Worm (Caenorhabditis elegans): ENCODE results near the gene nlf-1.
A peak's percentile ranks its signal among the peaks of the same experiment; 100 is the strongest.

The nlf-1 gene

DNA sequence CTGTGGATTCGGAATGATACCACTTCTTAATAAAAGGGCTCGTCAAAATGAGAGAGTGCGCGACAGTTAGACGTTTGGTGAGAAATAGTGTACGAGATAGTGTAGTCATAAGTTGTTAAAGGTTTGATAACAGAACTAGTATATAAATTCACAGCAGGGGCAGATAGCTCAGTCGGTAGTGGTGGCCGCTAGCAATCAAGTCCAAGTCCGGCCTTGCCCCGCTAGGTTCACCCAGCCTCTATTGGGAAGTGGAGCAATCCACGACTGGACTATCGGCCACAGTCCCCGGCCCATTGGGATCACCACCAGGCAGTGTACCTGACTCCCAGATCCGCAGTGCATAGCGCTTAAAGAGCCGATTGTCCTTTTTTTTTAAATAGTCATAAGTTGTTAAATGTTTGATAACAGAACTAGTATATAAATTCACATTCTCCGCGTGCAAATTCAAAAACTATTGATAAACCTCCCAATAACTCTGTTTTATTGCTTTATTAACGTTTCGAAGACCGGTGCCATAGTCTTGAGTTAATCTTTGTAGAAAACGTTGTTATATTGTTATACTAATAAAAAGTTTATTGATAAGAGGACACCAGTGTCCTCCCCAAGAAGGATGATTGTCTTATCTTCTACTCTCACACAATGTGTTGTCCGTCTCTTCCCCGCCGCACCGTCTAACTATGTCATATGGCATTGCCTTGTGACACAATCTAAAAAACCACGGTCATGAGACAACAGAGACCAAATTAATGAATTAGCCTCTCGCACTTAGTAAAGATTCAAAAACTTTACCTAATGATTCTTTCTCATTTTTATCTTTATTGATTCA lies 6.5 kb downstream of the nlf-1 start (continued):
- TF ChIP-seq B0035.1 (tag; optimal IDR thresholded peaks at IDR 0.05) (peak; percentile 2), mcd-1 (GFP tag; IDR thresholded peaks at IDR 0.05) (peak; percentile 52; the same call in 1 of the 2 replicates)

DNA sequence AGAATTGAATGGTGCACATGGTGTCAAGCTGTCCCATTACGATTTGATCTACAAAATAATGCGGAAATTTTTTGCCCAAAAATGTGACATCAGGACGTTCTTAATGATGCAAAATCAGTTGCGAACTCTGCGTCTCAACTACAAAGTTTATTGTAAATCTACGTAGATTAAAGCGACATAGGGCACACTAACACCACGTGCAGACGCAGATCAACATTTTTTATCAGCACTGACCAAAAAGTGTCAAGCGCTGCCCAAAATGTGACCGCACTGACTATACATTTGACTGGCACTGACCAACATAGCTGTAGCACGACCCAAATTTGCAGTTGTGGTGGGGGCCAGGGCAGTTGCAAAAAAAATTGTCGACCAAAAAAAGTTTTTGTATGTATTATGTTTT lies 7.9 kb downstream of the nlf-1 start:
- TF ChIP-seq ceh-58 (GFP tag; IDR thresholded peaks at IDR 0.05) (0 out of 2 replicates have a peak, but pooled peaks have one; percentile 22), ztf-6 (GFP tag; IDR thresholded peaks at IDR 0.05) (no peak), nhr-80 (tag; optimal IDR thresholded peaks at IDR 0.05) (peak; percentile 48)

DNA sequence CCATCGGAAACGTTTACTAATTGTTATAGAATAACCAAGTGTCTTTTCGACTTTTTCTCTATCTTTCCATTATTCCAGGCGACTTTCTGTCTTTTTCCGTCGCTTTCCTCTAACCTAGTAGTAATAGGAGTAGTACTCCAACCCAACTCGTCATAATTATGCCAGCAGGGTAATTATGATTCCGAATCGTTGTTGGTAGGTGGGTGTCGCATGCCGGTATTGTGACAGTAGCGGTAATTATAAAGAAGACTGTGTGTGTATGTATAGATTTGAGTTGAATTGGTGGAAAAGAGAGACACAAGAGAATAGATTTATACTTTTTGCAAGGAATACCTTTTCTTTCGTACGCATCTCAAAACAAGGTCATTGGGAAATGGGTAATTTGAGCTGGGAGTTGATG lies 12.3 kb downstream of the nlf-1 start:
- TF ChIP-seq B0261.1 (tag; optimal IDR thresholded peaks at IDR 0.05), result no peak

DNA sequence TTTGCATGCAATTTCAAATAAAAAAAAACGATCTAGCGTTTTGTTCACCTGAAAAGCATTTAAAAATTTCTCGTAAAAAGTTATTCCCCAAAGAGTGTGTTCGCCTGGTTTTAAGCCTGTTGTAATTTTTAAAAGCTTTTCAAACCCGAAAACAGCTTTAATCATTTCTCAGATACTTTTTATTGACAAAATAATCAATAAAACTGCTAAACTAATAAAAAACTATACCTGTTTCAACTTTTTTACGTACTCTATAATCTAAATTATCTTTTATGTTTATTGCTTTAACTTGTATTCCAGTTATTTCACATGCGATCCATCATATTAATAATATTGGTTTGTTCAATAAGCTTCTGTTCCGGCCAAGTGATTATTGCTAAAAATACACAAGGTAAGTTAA lies 13.3 kb downstream of the nlf-1 start, which contains the start of gene cutl-21:
Gene cutl-21, plus strand, starts transcription at position 301 of the 400 bp plus-strand sequence.
- TF ChIP-seq pha-4 (tag; optimal IDR thresholded peaks at IDR 0.05) (no peak), cebp-2 (GFP tag; IDR thresholded peaks at IDR 0.05) (no peak), madf-10 (tag; optimal IDR thresholded peaks at IDR 0.05) (no peak), mxl-1 (tag; optimal IDR thresholded peaks at IDR 0.05) (no peak), zim-3 (tag; optimal IDR thresholded peaks at IDR 0.05) (no peak), ztf-28 (GFP tag; IDR thresholded peaks at IDR 0.05) (no peak), D2030.7 (GFP tag; IDR thresholded peaks at IDR 0.05) (no peak), hlh-26 (GFP tag; conservative IDR thresholded peaks at IDR 0.05) (no peak), aptf-2 (GFP tag; conservative IDR thresholded peaks at IDR 0.05) (no peak), hmg-20 (GFP tag; IDR thresholded peaks at IDR 0.05) (no peak), fkh-3 (tag; optimal IDR thresholded peaks at IDR 0.05) (no peak), nhr-80 (tag; optimal IDR thresholded peaks at IDR 0.05) (no peak), rpc-1 (optimal IDR thresholded peaks at IDR 0.05) (no peak), rpc-1 (tag; optimal IDR thresholded peaks at IDR 0.05) (no peak), nfya-1 (tag; optimal IDR thresholded peaks at IDR 0.05; ENCODE audit: borderline replicate concordance, insufficient read depth) (no peak), K11D2.4 (GFP tag; IDR thresholded peaks at IDR 0.05) (no peak)

DNA sequence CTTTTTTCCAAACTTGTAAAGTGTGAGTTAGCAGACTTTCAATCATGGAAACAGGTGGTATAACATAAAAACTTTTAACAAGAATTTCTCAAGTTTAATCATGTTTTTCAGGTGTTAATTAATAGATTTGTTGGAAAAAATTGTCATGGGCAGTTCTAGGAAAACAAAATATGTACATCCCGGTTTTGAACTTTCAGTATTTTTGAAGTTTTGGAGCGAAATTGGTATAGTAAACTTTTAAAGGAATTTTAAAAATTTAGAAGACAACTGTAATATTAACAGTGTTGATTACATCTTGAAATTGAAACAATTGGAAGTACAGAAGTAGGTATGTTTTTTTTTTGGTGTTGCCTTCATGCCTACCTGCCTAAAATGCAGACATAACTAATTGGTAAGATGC lies 22.7 kb downstream of the nlf-1 start:
- TF ChIP-seq B0261.1 (tag; optimal IDR thresholded peaks at IDR 0.05), result no peak

DNA sequence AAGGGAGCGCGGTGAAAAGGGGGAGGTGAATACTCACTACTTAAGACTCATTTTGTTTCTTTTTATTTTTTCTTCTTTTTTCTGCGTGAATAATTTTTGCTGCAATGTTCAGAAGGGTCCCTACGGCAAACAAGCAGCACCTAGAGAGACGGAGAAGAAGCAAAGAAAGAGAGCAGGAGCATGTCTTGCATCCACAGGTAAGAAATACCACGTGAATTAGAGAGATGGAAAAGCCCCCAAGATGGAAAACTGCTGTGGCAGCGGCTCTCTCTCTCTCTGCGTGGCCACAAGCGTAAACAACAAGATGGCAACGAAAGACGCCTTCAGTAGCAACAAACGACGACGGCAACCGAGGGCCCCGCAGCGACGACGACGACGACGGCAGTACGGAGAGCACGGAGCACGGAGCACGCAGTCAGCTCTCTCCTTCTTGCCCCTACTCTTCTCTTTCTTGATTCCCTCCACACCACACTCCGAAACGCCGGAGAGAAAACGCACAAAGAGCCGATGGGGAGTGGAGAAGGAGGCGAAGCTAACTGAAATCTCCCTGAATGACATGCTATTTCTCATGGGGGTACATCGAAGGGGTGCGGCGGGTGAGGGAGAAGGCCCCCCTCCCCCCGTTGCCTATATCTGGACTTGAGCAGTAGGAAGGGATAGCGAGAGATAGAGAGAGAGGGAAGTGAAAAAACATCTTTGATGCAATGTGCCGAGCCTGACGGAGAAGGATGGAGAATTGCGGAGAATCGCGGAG lies 24.5 kb downstream of the nlf-1 start:
- TF ChIP-seq K12H6.12 (tag; optimal IDR thresholded peaks at IDR 0.05) (peak; percentile 86), egrh-3 (GFP tag; IDR thresholded peaks at IDR 0.05) (peak; percentile 47; the same call in 1 of the 2 replicates), pbrm-1 (GFP tag; IDR thresholded peaks at IDR 0.05) (0 out of 2 replicates have a peak, but pooled peaks have one; percentile 14), Y53G8AR.9 (GFP tag; conservative IDR thresholded peaks at IDR 0.05) (no peak), atf-7 (tag; optimal IDR thresholded peaks at IDR 0.05) (peak; percentile 11), madf-10 (tag; optimal IDR thresholded peaks at IDR 0.05) (peak; percentile 69), C17E4.6 (GFP tag; IDR thresholded peaks at IDR 0.05) (no peak), B0035.1 (tag; optimal IDR thresholded peaks at IDR 0.05) (peak; percentile 20), zfh-2 (GFP tag; conservative IDR thresholded peaks at IDR 0.05) (peak; percentile 95), tlf-1 (GFP tag; optimal IDR thresholded peaks at IDR 0.05) (no peak), lin-40 (tag; optimal IDR thresholded peaks at IDR 0.05) (peak; percentile 48), nhr-179 (tag; optimal IDR thresholded peaks at IDR 0.05) (no peak), ztf-22 (GFP tag; optimal IDR thresholded peaks at IDR 0.05) (no peak), snpc-4 (GFP tag; optimal IDR thresholded peaks at IDR 0.05) (no peak), snpc-4 (tag; optimal IDR thresholded peaks at IDR 0.05) (peak in 2 of 4 experiments; percentile 37 to 41), hmg-20 (GFP tag; IDR thresholded peaks at IDR 0.05) (peak; percentile 53; the same call in 1 of the 2 replicates), ceh-27 (GFP tag; optimal IDR thresholded peaks at IDR 0.05) (peak; percentile 43), lin-35 (GFP tag; optimal IDR thresholded peaks at IDR 0.05) (peak in 1 of 3 experiments; percentile 40), F49E8.2 (tag; optimal IDR thresholded peaks at IDR 0.05; ENCODE audit: insufficient read depth) (no peak)

Data from whole organism, young adult.